Fruit fly (Drosophila melanogaster): Measurements from ENCODE around the gene Amun.

Gene Amun

DNA sequence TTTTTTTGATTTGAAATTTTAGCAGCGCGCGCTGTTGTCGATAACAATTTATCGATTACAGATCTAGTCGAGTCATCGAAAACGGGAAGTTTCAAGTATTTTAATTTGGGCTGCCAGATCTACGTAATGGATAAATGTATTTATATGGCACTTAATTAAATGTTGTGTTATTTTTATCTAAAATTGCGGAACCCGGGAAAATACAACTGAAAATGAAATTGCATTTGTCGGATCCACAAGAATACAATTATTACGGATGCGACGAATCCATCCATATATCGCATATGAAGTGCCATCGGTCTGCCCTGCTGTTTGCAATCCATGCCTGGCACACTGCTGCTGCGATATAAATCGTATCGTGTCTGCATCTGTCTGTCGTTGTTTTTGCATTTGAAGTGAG is 4.8 kb upstream of the Amun start, which contains the start of gene Tango10 (continued):
- TF ChIP-seq CG7368 (GFP tag; optimal IDR thresholded peaks at IDR 0.05) (peak; percentile 56), lz (GFP tag; optimal IDR thresholded peaks at IDR 0.05) (peak; percentile 37), CG1621 (tag; optimal IDR thresholded peaks at IDR 0.05) (no peak), pdm3 (GFP tag; optimal IDR thresholded peaks at IDR 0.05) (no peak), Met (GFP tag; optimal IDR thresholded peaks at IDR 0.05) (no peak), CG8119 (GFP tag; IDR thresholded peaks at IDR 0.05) (no peak), CG6854 (GFP tag; optimal IDR thresholded peaks at IDR 0.05) (no peak), Blimp-1 (GFP tag; optimal IDR thresholded peaks at IDR 0.05) (no peak), fkh (GFP tag; optimal IDR thresholded peaks at IDR 0.05) (no peak), svp (GFP tag) (no peak), CG32006 (GFP tag; optimal IDR thresholded peaks at IDR 0.05) (no peak)

- TF ChIP-seq Eip78C (GFP tag) (peak; percentile 12), CG3919 (GFP tag; optimal IDR thresholded peaks at IDR 0.05) (no peak), vri (GFP tag; optimal IDR thresholded peaks at IDR 0.05) (peak; percentile 71), Sox14 (GFP tag; optimal IDR thresholded peaks at IDR 0.05) (peak; percentile 56)
Observed at dm6 chrX:11717892-11718291, 2.5 kb upstream of the Amun start.

- peak; percentile 57 for TF ChIP-seq Eip78C (GFP tag)
- no peak for TF ChIP-seq CG6854 (GFP tag; optimal IDR thresholded peaks at IDR 0.05)
- TF ChIP-seq Eip93F (GFP tag; optimal IDR thresholded peaks at IDR 0.05), result peak; percentile 80
- TF ChIP-seq CG6792 (GFP tag; optimal IDR thresholded peaks at IDR 0.05), result no peak
- TF ChIP-seq fd85E (GFP tag; optimal IDR thresholded peaks at IDR 0.05), result no peak
- peak; percentile 90 for TF ChIP-seq CG1621 (tag; optimal IDR thresholded peaks at IDR 0.05)
- TF ChIP-seq CG31627 (GFP tag; optimal IDR thresholded peaks at IDR 0.05), result no peak
Observed at dm6 chrX:11716731-11717326, 1.5 kb upstream of the Amun start, which contains the start of gene prtp. Gene prtp (plus strand): TSS chrX:11716756.

DNA sequence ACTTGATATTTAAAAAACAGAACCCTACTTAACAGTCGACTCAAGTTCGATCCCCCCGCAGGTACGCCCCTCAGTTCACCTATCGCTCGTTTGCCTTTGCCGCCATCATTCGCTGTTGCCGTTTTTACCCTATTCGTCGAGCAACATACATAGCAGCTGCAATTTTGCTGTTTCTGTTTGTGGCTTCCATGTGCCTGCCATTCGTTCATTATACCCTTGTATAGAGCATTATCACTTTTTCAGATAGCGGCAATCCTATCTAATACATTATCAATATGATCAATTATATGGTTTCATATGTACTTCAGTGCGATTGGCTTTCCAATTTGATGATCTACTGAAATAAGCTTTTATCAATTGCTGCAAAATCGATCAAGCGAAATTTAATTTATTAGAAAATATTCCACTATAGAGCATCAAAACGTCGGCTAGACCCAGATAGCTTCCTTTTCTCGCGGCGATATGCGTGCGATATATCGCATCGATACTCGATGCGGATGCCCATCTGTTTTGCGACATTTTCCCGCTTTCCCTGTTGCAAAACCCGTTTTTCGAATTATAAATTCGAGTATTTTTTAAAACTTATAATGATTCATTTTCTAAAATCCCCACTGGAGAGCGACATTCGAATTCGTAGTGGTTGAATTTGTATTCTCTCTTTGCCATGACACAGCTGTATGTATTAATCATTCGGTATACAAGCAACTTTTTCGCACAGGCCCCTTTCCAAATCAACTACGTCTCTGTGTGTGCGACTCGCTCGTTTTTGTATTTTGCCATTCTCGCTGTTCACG is 769 bp upstream of the Amun start:
- TF ChIP-seq svp (GFP tag) (peak; percentile 95), CG6276 (GFP tag; optimal IDR thresholded peaks at IDR 0.05) (peak; percentile 93), dsx (GFP tag; optimal IDR thresholded peaks at IDR 0.05; ENCODE audit: poor library complexity, severe bottlenecking) (peak; percentile 88), eg (GFP tag; IDR thresholded peaks at IDR 0.05) (peak; percentile 77), CG15336 (GFP tag; IDR thresholded peaks at IDR 0.05) (peak; percentile 91), Sox102F (GFP tag; optimal IDR thresholded peaks at IDR 0.05) (peak; percentile 92), Sox14 (GFP tag; optimal IDR thresholded peaks at IDR 0.05) (peak; percentile 93), CG11294 (GFP tag; IDR thresholded peaks at IDR 0.05) (peak; percentile 67), CG10669 (GFP tag; optimal IDR thresholded peaks at IDR 0.05) (peak; percentile 94), Eip78C (GFP tag) (peak; percentile 99), CG9139 (GFP tag; optimal IDR thresholded peaks at IDR 0.05) (peak; percentile 84), CG32006 (GFP tag; optimal IDR thresholded peaks at IDR 0.05) (peak; percentile 94), Ets21C (GFP tag; optimal IDR thresholded peaks at IDR 0.05) (peak; percentile 86), achi (GFP tag; optimal IDR thresholded peaks at IDR 0.05) (peak; percentile 82), CG6792 (GFP tag; optimal IDR thresholded peaks at IDR 0.05) (peak; percentile 85), dac (GFP tag; optimal IDR thresholded peaks at IDR 0.05) (peak; percentile 73), Hr39 (GFP tag; optimal IDR thresholded peaks at IDR 0.05) (peak; percentile 90), Sox15 (GFP tag; optimal IDR thresholded peaks at IDR 0.05) (peak; percentile 84), CG31627 (GFP tag; optimal IDR thresholded peaks at IDR 0.05) (peak; percentile 88), Smox (GFP tag; optimal IDR thresholded peaks at IDR 0.05) (peak; percentile 89), net (GFP tag; optimal IDR thresholded peaks at IDR 0.05) (peak; percentile 92), acj6 (GFP tag; optimal IDR thresholded peaks at IDR 0.05) (peak; percentile 87), fkh (GFP tag; optimal IDR thresholded peaks at IDR 0.05) (peak; percentile 37), topi (GFP tag; optimal IDR thresholded peaks at IDR 0.05) (peak; percentile 93), Blimp-1 (GFP tag; optimal IDR thresholded peaks at IDR 0.05) (peak; percentile 75), CG8119 (GFP tag; IDR thresholded peaks at IDR 0.05) (peak; percentile 93), esn (GFP tag; optimal IDR thresholded peaks at IDR 0.05) (peak; percentile 93), Eip75B (GFP tag; optimal IDR thresholded peaks at IDR 0.05) (peak; percentile 89), Ets96B (tag; optimal IDR thresholded peaks at IDR 0.05) (peak; percentile 93), cyc (GFP tag; optimal IDR thresholded peaks at IDR 0.05) (peak; percentile 90), salr (GFP tag; optimal IDR thresholded peaks at IDR 0.05) (peak; percentile 74), CG10631 (GFP tag; optimal IDR thresholded peaks at IDR 0.05) (peak; percentile 87), CG16779 (tag; optimal IDR thresholded peaks at IDR 0.05) (peak; percentile 81)

Data from whole organism, prepupa.